Worm (Caenorhabditis elegans): Measurements from ENCODE around the gene sqv-8.
A peak's percentile ranks its signal among the peaks of the same experiment; 100 is the strongest.

sqv-8 gene

ce11 chrII:9646928-9647838 is at the start of gene sqv-8 (continued):
- TF ChIP-seq ccch-3 (GFP tag; optimal IDR thresholded peaks at IDR 0.05) (no peak), lin-26 (GFP tag; IDR thresholded peaks at IDR 0.05) (no peak), B0261.1 (tag; optimal IDR thresholded peaks at IDR 0.05) (no peak), Y53G8AR.9 (GFP tag; conservative IDR thresholded peaks at IDR 0.05) (no peak), nfyb-1 (GFP tag; IDR thresholded peaks at IDR 0.05) (no peak), ztf-6 (GFP tag; IDR thresholded peaks at IDR 0.05) (no peak), lin-40 (tag; optimal IDR thresholded peaks at IDR 0.05) (no peak), mel-28 (tag; optimal IDR thresholded peaks at IDR 0.05; ENCODE audit: borderline replicate concordance) (no peak), atf-7 (tag; optimal IDR thresholded peaks at IDR 0.05) (no peak), F57C9.4 (tag; optimal IDR thresholded peaks at IDR 0.05) (no peak), madf-10 (tag; optimal IDR thresholded peaks at IDR 0.05) (no peak), snpc-1.3 (tag; optimal IDR thresholded peaks at IDR 0.05; ENCODE audit: insufficient read depth) (peak; percentile 70), ceh-58 (GFP tag; IDR thresholded peaks at IDR 0.05) (no peak), sdz-38 (tag; optimal IDR thresholded peaks at IDR 0.05) (no peak), Y79H2A.3 (GFP tag; conservative IDR thresholded peaks at IDR 0.05) (no peak), attf-3 (GFP tag; conservative IDR thresholded peaks at IDR 0.05) (no peak), egl-18 (GFP tag; IDR thresholded peaks at IDR 0.05) (no peak), let-526 (GFP tag; IDR thresholded peaks at IDR 0.05) (no peak), cebp-1 (GFP tag; IDR thresholded peaks at IDR 0.05) (no peak), cebp-1 (tag; optimal IDR thresholded peaks at IDR 0.05) (peak; percentile 77), bed-1 (GFP tag; IDR thresholded peaks at IDR 0.05) (no peak), egrh-3 (GFP tag; IDR thresholded peaks at IDR 0.05) (no peak), F23B12.7 (tag; optimal IDR thresholded peaks at IDR 0.05; ENCODE audit: insufficient read depth) (peak; percentile 12), F10E7.11 (tag; optimal IDR thresholded peaks at IDR 0.05) (no peak), F49E8.2 (tag; optimal IDR thresholded peaks at IDR 0.05; ENCODE audit: insufficient read depth) (peak; percentile 11), ceh-79 (tag; optimal IDR thresholded peaks at IDR 0.05) (no peak), gei-17 (GFP tag; optimal IDR thresholded peaks at IDR 0.05) (no peak), let-607 (tag; optimal IDR thresholded peaks at IDR 0.05) (peak; percentile 37 to 43), Y67H2A.10 (GFP tag; conservative IDR thresholded peaks at IDR 0.05) (no peak), unc-130 (GFP tag; optimal IDR thresholded peaks at IDR 0.05) (no peak), pbrm-1 (GFP tag; IDR thresholded peaks at IDR 0.05) (no peak), ekl-4 (GFP tag; IDR thresholded peaks at IDR 0.05) (no peak), dpl-1 (GFP tag; optimal IDR thresholded peaks at IDR 0.05) (no peak), F37B4.10 (GFP tag; IDR thresholded peaks at IDR 0.05) (no peak), C17E4.6 (GFP tag; IDR thresholded peaks at IDR 0.05) (no peak), ztf-22 (GFP tag; optimal IDR thresholded peaks at IDR 0.05) (no peak), ztf-26 (tag; optimal IDR thresholded peaks at IDR 0.05) (no peak), Y53F4B.3 (GFP tag; IDR thresholded peaks at IDR 0.05) (no peak), snpc-3.4 (tag; optimal IDR thresholded peaks at IDR 0.05) (no peak), rcor-1 (GFP tag; IDR thresholded peaks at IDR 0.05) (no peak), lsy-27 (tag; optimal IDR thresholded peaks at IDR 0.05; ENCODE audit: borderline replicate concordance, insufficient read depth) (no peak), repo-1 (tag; optimal IDR thresholded peaks at IDR 0.05) (no peak), ceh-40 (GFP tag; IDR thresholded peaks at IDR 0.05) (no peak), F57A8.1 (GFP tag; optimal IDR thresholded peaks at IDR 0.05) (no peak), hsf-1 (GFP tag; IDR thresholded peaks at IDR 0.05) (no peak), ztf-25 (GFP tag; IDR thresholded peaks at IDR 0.05) (no peak), efl-1 (GFP tag; optimal IDR thresholded peaks at IDR 0.05) (peak; percentile 41)

Measured in whole organism, young adult.